In the genomic region with DNA sequence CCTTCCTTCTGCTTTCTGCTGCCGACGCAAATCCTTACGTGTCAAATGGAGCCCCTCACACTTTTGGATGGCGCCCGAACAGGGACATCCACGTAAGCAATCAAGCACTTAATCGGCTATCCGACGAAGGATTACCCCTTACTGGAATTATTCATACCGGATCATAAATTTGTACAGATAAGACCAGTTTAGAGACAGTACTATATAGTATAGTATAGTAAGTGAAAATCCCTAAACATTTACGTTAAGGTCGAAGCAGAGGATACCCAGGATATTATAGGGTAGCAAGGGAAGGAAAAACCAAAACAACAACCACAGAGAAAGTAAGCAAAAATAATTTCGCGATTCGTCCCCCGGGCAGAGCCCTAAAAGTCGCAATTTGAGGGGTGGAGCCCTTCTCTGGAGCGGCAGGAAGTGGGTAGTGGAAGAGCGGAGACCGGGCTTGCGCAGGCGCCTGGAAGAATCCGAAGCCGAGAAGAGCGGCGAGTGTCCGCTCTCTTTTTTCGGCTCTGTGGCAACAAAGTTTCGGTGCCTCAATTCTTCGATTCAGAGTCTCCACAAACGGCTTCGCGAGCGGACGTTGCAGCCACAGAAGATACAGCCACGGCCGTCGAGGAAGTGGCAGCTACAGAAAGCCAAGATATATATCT, we compare ENCODE assay signal across 1 fruit fly cellular context.
A peak's percentile ranks its signal among the peaks of the same experiment; 100 is the strongest.
TF ChIP-seq lines count a peak whose summit lies in the region.

No protein-coding gene starts in this region.

TF ChIP-seq in whole organism, embryonic, 481 proteins besides CTCF, POLR2A, EP300 and RAD21 (continued from another document and continues in another):
- no peak for TF ChIP-seq Scr (GFP tag; IDR thresholded peaks at IDR 0.05; lab: Robert Waterston, UW; ENCODE audit: partially characterized antibody)
- TF ChIP-seq gt (GFP tag; IDR thresholded peaks at IDR 0.05; lab: Robert Waterston, UW): no peak
- peak; percentile 38 for TF ChIP-seq NC2α (GFP tag; optimal IDR thresholded peaks at IDR 0.05; lab: Kevin White, UChicago)
- peak; percentile 48 for TF ChIP-seq az2 (GFP tag; optimal IDR thresholded peaks at IDR 0.05; lab: Kevin White, UChicago)
- no peak for TF ChIP-seq bowl (GFP tag; IDR thresholded peaks at IDR 0.05; lab: Robert Waterston, UW)
- TF ChIP-seq CG42726 (GFP tag; IDR thresholded peaks at IDR 0.05; lab: Robert Waterston, UW; ENCODE audit: partially characterized antibody): no peak
- TF ChIP-seq CG1792 (GFP tag; optimal IDR thresholded peaks at IDR 0.05; lab: Kevin White, UChicago): peak; percentile 34
- TF ChIP-seq CG17359 (tag; optimal IDR thresholded peaks at IDR 0.05; lab: Kevin White, UChicago): peak; percentile 61
- peak; percentile 68 for TF ChIP-seq Aef1 (GFP tag; IDR thresholded peaks at IDR 0.05; lab: Robert Waterston, UW)
- TF ChIP-seq grn (GFP tag; optimal IDR thresholded peaks at IDR 0.05; lab: Kevin White, UChicago): no peak
- TF ChIP-seq Hmr (GFP tag; optimal IDR thresholded peaks at IDR 0.05; lab: Kevin White, UChicago): peak; percentile 87
- peak; percentile 46; the same call in 1 of the 2 replicates for TF ChIP-seq CG4404 (GFP tag; IDR thresholded peaks at IDR 0.05; lab: Robert Waterston, UW)
- TF ChIP-seq CG9215 (GFP tag; IDR thresholded peaks at IDR 0.05; lab: Robert Waterston, UW): peak; percentile 62; the same call in 1 of the 2 replicates
- TF ChIP-seq unpg (GFP tag; optimal IDR thresholded peaks at IDR 0.05; lab: Kevin White, UChicago): peak; percentile 58
- TF ChIP-seq jumu (GFP tag; optimal IDR thresholded peaks at IDR 0.05; lab: Kevin White, UChicago): peak; percentile 48
- peak; percentile 55 for TF ChIP-seq Chrac-16 (GFP tag; optimal IDR thresholded peaks at IDR 0.05; lab: Kevin White, UChicago)
- no peak for TF ChIP-seq gcm2 (GFP tag; optimal IDR thresholded peaks at IDR 0.05; lab: Kevin White, UChicago)
- no peak for TF ChIP-seq dmrt11E (tag; optimal IDR thresholded peaks at IDR 0.05; lab: Kevin White, UChicago)
- no peak for TF ChIP-seq B-H2 (GFP tag; optimal IDR thresholded peaks at IDR 0.05; lab: Kevin White, UChicago)
- peak; percentile 60 for TF ChIP-seq CG6854 (GFP tag; optimal IDR thresholded peaks at IDR 0.05; lab: Kevin White, UChicago)
- TF ChIP-seq CG15479 (GFP tag; optimal IDR thresholded peaks at IDR 0.05; lab: Kevin White, UChicago): no peak
- TF ChIP-seq TFAM (GFP tag; optimal IDR thresholded peaks at IDR 0.05; lab: Kevin White, UChicago): no peak
- peak; percentile 20 for TF ChIP-seq Sox100B (GFP tag; optimal IDR thresholded peaks at IDR 0.05; lab: Kevin White, UChicago)
- TF ChIP-seq CG15601 (tag; optimal IDR thresholded peaks at IDR 0.05; lab: Kevin White, UChicago): no peak
- TF ChIP-seq wdn (GFP tag; IDR thresholded peaks at IDR 0.05; lab: Robert Waterston, UW): peak; percentile 73; the same call in 1 of the 2 replicates
- TF ChIP-seq CG13624 (GFP tag; optimal IDR thresholded peaks at IDR 0.05; lab: Kevin White, UChicago): peak; percentile 75
- peak; percentile 93 for TF ChIP-seq CG18599 (GFP tag; optimal IDR thresholded peaks at IDR 0.05; lab: Kevin White, UChicago)
- TF ChIP-seq HLH3B (GFP tag; IDR thresholded peaks at IDR 0.05; lab: Robert Waterston, UW): peak; percentile 67
- TF ChIP-seq Mrtf (GFP tag; IDR thresholded peaks at IDR 0.05; lab: Robert Waterston, UW): 0 out of 3 replicates have a peak, but pooled peaks have one; percentile 4
- peak; percentile 57 for TF ChIP-seq Mad (GFP tag; optimal IDR thresholded peaks at IDR 0.05; lab: Kevin White, UChicago)
- TF ChIP-seq tup (GFP tag; optimal IDR thresholded peaks at IDR 0.05; lab: Kevin White, UChicago): peak; percentile 37
- TF ChIP-seq CG18764 (GFP tag; optimal IDR thresholded peaks at IDR 0.05; lab: Kevin White, UChicago): no peak
- TF ChIP-seq amos (GFP tag; IDR thresholded peaks at IDR 0.05; lab: Robert Waterston, UW; ENCODE audit: partially characterized antibody): no peak; the same call in 1 of the 2 replicates
- TF ChIP-seq CG11560 (tag; IDR thresholded peaks at IDR 0.05; lab: Robert Waterston, UW): no peak
- TF ChIP-seq HHEX (GFP tag; optimal IDR thresholded peaks at IDR 0.05; lab: Kevin White, UChicago): peak; percentile 67
- TF ChIP-seq chn (GFP tag; optimal IDR thresholded peaks at IDR 0.05; lab: Kevin White, UChicago): peak; percentile 62
- peak; percentile 37 for TF ChIP-seq odd (GFP tag; optimal IDR thresholded peaks at IDR 0.05; lab: Kevin White, UChicago)
- peak; percentile 67; the same call in 1 of the 2 replicates for TF ChIP-seq E2f1 (GFP tag; IDR thresholded peaks at IDR 0.05; lab: Robert Waterston, UW)
- no peak for TF ChIP-seq dati (GFP tag; IDR thresholded peaks at IDR 0.05; lab: Robert Waterston, UW)
- no peak for TF ChIP-seq Neu2 (GFP tag; optimal IDR thresholded peaks at IDR 0.05; lab: Kevin White, UChicago; ENCODE audit: borderline replicate concordance)
- TF ChIP-seq lola (GFP tag; optimal IDR thresholded peaks at IDR 0.05; lab: Kevin White, UChicago): no peak
- no peak for TF ChIP-seq twi (tag; optimal IDR thresholded peaks at IDR 0.05; lab: Kevin White, UChicago)
- no peak for TF ChIP-seq aop (GFP tag; IDR thresholded peaks at IDR 0.05; lab: Robert Waterston, UW)
- no peak for TF ChIP-seq CG34224 (GFP tag; IDR thresholded peaks at IDR 0.05; lab: Robert Waterston, UW; ENCODE audit: partially characterized antibody)
- no peak for TF ChIP-seq Lhr (GFP tag; optimal IDR thresholded peaks at IDR 0.05; lab: Kevin White, UChicago)
- TF ChIP-seq Blimp-1 (GFP tag; optimal IDR thresholded peaks at IDR 0.05; lab: Kevin White, UChicago): no peak
- TF ChIP-seq maf-S (GFP tag; optimal IDR thresholded peaks at IDR 0.05; lab: Kevin White, UChicago): peak; percentile 19
- no peak for TF ChIP-seq CG10431 (GFP tag; optimal IDR thresholded peaks at IDR 0.05; lab: Kevin White, UChicago)
- TF ChIP-seq rib (GFP tag; IDR thresholded peaks at IDR 0.05; lab: Robert Waterston, UW): peak; percentile 70
- TF ChIP-seq vfl (GFP tag; optimal IDR thresholded peaks at IDR 0.05; lab: Kevin White, UChicago): no peak
- TF ChIP-seq CG13123 (GFP tag; optimal IDR thresholded peaks at IDR 0.05; lab: Kevin White, UChicago): no peak
- peak; percentile 40; the same call in 1 of the 2 replicates for TF ChIP-seq al (GFP tag; IDR thresholded peaks at IDR 0.05; lab: Robert Waterston, UW)
- peak; percentile 15 for TF ChIP-seq CG8944 (GFP tag; optimal IDR thresholded peaks at IDR 0.05; lab: Kevin White, UChicago)
- no peak for TF ChIP-seq CG4328 (GFP tag; optimal IDR thresholded peaks at IDR 0.05; lab: Kevin White, UChicago)
- TF ChIP-seq CG3838 (GFP tag; optimal IDR thresholded peaks at IDR 0.05; lab: Kevin White, UChicago): peak; percentile 21
- peak; percentile 77; the same call in 2 of the 3 replicates for TF ChIP-seq CG11456 (GFP tag; IDR thresholded peaks at IDR 0.05; lab: Robert Waterston, UW)
- peak; percentile 69 for TF ChIP-seq schlank (tag; optimal IDR thresholded peaks at IDR 0.05; lab: Kevin White, UChicago)
- peak; percentile 24 for TF ChIP-seq Ssrp (tag; optimal IDR thresholded peaks at IDR 0.05; lab: Kevin White, UChicago)
- TF ChIP-seq CG6272 (GFP tag; IDR thresholded peaks at IDR 0.05; lab: Robert Waterston, UW): 0 out of 2 replicates have a peak, but pooled peaks have one; percentile 12
- TF ChIP-seq gce (GFP tag; IDR thresholded peaks at IDR 0.05; lab: Robert Waterston, UW): no peak
- TF ChIP-seq CG32767 (GFP tag; IDR thresholded peaks at IDR 0.05; lab: Robert Waterston, UW): no peak
- TF ChIP-seq Jarid2 (GFP tag; optimal IDR thresholded peaks at IDR 0.05; lab: Kevin White, UChicago): no peak
- TF ChIP-seq Fer3 (tag; optimal IDR thresholded peaks at IDR 0.05; lab: Kevin White, UChicago): peak; percentile 76
- no peak for TF ChIP-seq wek (GFP tag; optimal IDR thresholded peaks at IDR 0.05; lab: Kevin White, UChicago)
- peak; percentile 58; the same call in 2 of the 3 replicates for TF ChIP-seq tgo (GFP tag; IDR thresholded peaks at IDR 0.05; lab: Robert Waterston, UW)
- TF ChIP-seq CG33213 (GFP tag; optimal IDR thresholded peaks at IDR 0.05; lab: Kevin White, UChicago): peak; percentile 51
- no peak for TF ChIP-seq trh (GFP tag; optimal IDR thresholded peaks at IDR 0.05; lab: Kevin White, UChicago)
- peak; percentile 66 for TF ChIP-seq crc (GFP tag; optimal IDR thresholded peaks at IDR 0.05; lab: Kevin White, UChicago)
- TF ChIP-seq ro (GFP tag; IDR thresholded peaks at IDR 0.05; lab: Robert Waterston, UW): no peak
- TF ChIP-seq fd102C (GFP tag; optimal IDR thresholded peaks at IDR 0.05; lab: Kevin White, UChicago): no peak
- peak; percentile 42 for TF ChIP-seq luna (GFP tag; optimal IDR thresholded peaks at IDR 0.05; lab: Kevin White, UChicago)
- TF ChIP-seq NfI (GFP tag; optimal IDR thresholded peaks at IDR 0.05; lab: Kevin White, UChicago): peak; percentile 63
- no peak for TF ChIP-seq insv (GFP tag; optimal IDR thresholded peaks at IDR 0.05; lab: Kevin White, UChicago)
- TF ChIP-seq Deaf1 (tag; optimal IDR thresholded peaks at IDR 0.05; lab: Kevin White, UChicago): peak; percentile 55
- TF ChIP-seq CG3847 (GFP tag; IDR thresholded peaks at IDR 0.05; lab: Robert Waterston, UW): peak; percentile 67
- TF ChIP-seq CG9817 (tag; optimal IDR thresholded peaks at IDR 0.05; lab: Kevin White, UChicago): peak; percentile 67
- TF ChIP-seq Doc2 (GFP tag; IDR thresholded peaks at IDR 0.05; lab: Robert Waterston, UW): no peak
- TF ChIP-seq CG11723 (GFP tag; optimal IDR thresholded peaks at IDR 0.05; lab: Kevin White, UChicago): no peak
- TF ChIP-seq H2.0 (GFP tag; IDR thresholded peaks at IDR 0.05; lab: Robert Waterston, UW): peak; percentile 51
- no peak for TF ChIP-seq CG15073 (GFP tag; optimal IDR thresholded peaks at IDR 0.05; lab: Kevin White, UChicago)
- TF ChIP-seq CG2116 (GFP tag; optimal IDR thresholded peaks at IDR 0.05; lab: Kevin White, UChicago): no peak
- TF ChIP-seq crol (GFP tag; IDR thresholded peaks at IDR 0.05; lab: Robert Waterston, UW): peak; percentile 67
- TF ChIP-seq prd (optimal IDR thresholded peaks at IDR 0.05; lab: Kevin White, UChicago): no peak
- peak; percentile 74 for TF ChIP-seq prd (GFP tag; IDR thresholded peaks at IDR 0.05; lab: Robert Waterston, UW)
- peak; percentile 45 for TF ChIP-seq CG1647 (GFP tag; optimal IDR thresholded peaks at IDR 0.05; lab: Kevin White, UChicago)
- TF ChIP-seq HmgZ (tag; optimal IDR thresholded peaks at IDR 0.05; lab: Kevin White, UChicago): peak; percentile 76
- TF ChIP-seq CG12744 (GFP tag; optimal IDR thresholded peaks at IDR 0.05; lab: Kevin White, UChicago): peak; percentile 60
- TF ChIP-seq chm (GFP tag; IDR thresholded peaks at IDR 0.05; lab: Robert Waterston, UW): no peak
- TF ChIP-seq CG33557 (GFP tag; optimal IDR thresholded peaks at IDR 0.05; lab: Kevin White, UChicago): no peak
- TF ChIP-seq CG7556 (GFP tag; optimal IDR thresholded peaks at IDR 0.05; lab: Kevin White, UChicago): peak; percentile 73
- TF ChIP-seq Meics (GFP tag; optimal IDR thresholded peaks at IDR 0.05; lab: Kevin White, UChicago): peak; percentile 84
- TF ChIP-seq sens-2 (GFP tag; IDR thresholded peaks at IDR 0.05; lab: Robert Waterston, UW): no peak
- TF ChIP-seq CG17385 (GFP tag; optimal IDR thresholded peaks at IDR 0.05; lab: Kevin White, UChicago): peak; percentile 58
- no peak for TF ChIP-seq Lpt (GFP tag; optimal IDR thresholded peaks at IDR 0.05; lab: Kevin White, UChicago)
- TF ChIP-seq CG4730 (GFP tag; IDR thresholded peaks at IDR 0.05; lab: Robert Waterston, UW): peak; percentile 58
- TF ChIP-seq seq (GFP tag; IDR thresholded peaks at IDR 0.05; lab: Robert Waterston, UW): peak; percentile 39; the same call in 1 of the 2 replicates
- TF ChIP-seq Max (GFP tag; optimal IDR thresholded peaks at IDR 0.05; lab: Kevin White, UChicago): peak; percentile 21
- peak; percentile 78 for TF ChIP-seq gem (tag; optimal IDR thresholded peaks at IDR 0.05; lab: Kevin White, UChicago)
- peak; percentile 51 for TF ChIP-seq fd3F (GFP tag; optimal IDR thresholded peaks at IDR 0.05; lab: Kevin White, UChicago)
- no peak for TF ChIP-seq tna (GFP tag; IDR thresholded peaks at IDR 0.05; lab: Robert Waterston, UW; ENCODE audit: partially characterized antibody)
- peak; percentile 50 for TF ChIP-seq CG31224 (GFP tag; IDR thresholded peaks at IDR 0.05; lab: Robert Waterston, UW)
- TF ChIP-seq trem (tag; optimal IDR thresholded peaks at IDR 0.05; lab: Kevin White, UChicago): no peak
- peak; percentile 41 for TF ChIP-seq CG11398 (GFP tag; optimal IDR thresholded peaks at IDR 0.05; lab: Kevin White, UChicago)
- no peak for TF ChIP-seq oc (tag; optimal IDR thresholded peaks at IDR 0.05; lab: Kevin White, UChicago)
- peak; percentile 58; the same call in 1 of the 3 replicates for TF ChIP-seq ase (GFP tag; IDR thresholded peaks at IDR 0.05; lab: Robert Waterston, UW)
- peak; percentile 67 for TF ChIP-seq CG3281 (GFP tag; optimal IDR thresholded peaks at IDR 0.05; lab: Kevin White, UChicago)
- TF ChIP-seq fru (optimal IDR thresholded peaks at IDR 0.05; lab: Kevin White, UChicago): no peak
- TF ChIP-seq CG8281 (tag; optimal IDR thresholded peaks at IDR 0.05; lab: Kevin White, UChicago): peak; percentile 14
- TF ChIP-seq tx (GFP tag; optimal IDR thresholded peaks at IDR 0.05; lab: Kevin White, UChicago): peak; percentile 33
- no peak for TF ChIP-seq CG10366 (GFP tag; IDR thresholded peaks at IDR 0.05; lab: Robert Waterston, UW)
- TF ChIP-seq stwl (tag; optimal IDR thresholded peaks at IDR 0.05; lab: Kevin White, UChicago): no peak
- peak; percentile 44 for TF ChIP-seq CG18619 (GFP tag; optimal IDR thresholded peaks at IDR 0.05; lab: Kevin White, UChicago)
- TF ChIP-seq pzg (GFP tag; optimal IDR thresholded peaks at IDR 0.05; lab: Kevin White, UChicago): no peak
- peak; percentile 24 for TF ChIP-seq CG18262 (tag; optimal IDR thresholded peaks at IDR 0.05; lab: Kevin White, UChicago)
- peak; percentile 24 for TF ChIP-seq CG5180 (GFP tag; optimal IDR thresholded peaks at IDR 0.05; lab: Kevin White, UChicago)
- no peak for TF ChIP-seq Hr39 (optimal IDR thresholded peaks at IDR 0.05; lab: Kevin White, UChicago)
- 0 out of 3 replicates have a peak, but pooled peaks have one; percentile 34 for TF ChIP-seq CG17361 (GFP tag; IDR thresholded peaks at IDR 0.05; lab: Robert Waterston, UW)
- TF ChIP-seq CG7357 (GFP tag; IDR thresholded peaks at IDR 0.05; lab: Robert Waterston, UW): 0 out of 3 replicates have a peak, but pooled peaks have one; percentile 38
- peak; percentile 76 for TF ChIP-seq pho (GFP tag; optimal IDR thresholded peaks at IDR 0.05; lab: Kevin White, UChicago)
- TF ChIP-seq Xrp1 (GFP tag; IDR thresholded peaks at IDR 0.05; lab: Robert Waterston, UW): peak; percentile 65
- TF ChIP-seq CkIIα-i1 (GFP tag; IDR thresholded peaks at IDR 0.05; lab: Robert Waterston, UW): no peak
- no peak for TF ChIP-seq ftz-f1 (GFP tag; optimal IDR thresholded peaks at IDR 0.05; lab: Kevin White, UChicago)
- TF ChIP-seq Nf-YB (GFP tag; optimal IDR thresholded peaks at IDR 0.05; lab: Kevin White, UChicago): no peak
- peak; percentile 21 for TF ChIP-seq CG4424 (GFP tag; optimal IDR thresholded peaks at IDR 0.05; lab: Kevin White, UChicago)
